Fruit fly (Drosophila melanogaster): Measurements from ENCODE around the gene Tcs6.

DNA sequence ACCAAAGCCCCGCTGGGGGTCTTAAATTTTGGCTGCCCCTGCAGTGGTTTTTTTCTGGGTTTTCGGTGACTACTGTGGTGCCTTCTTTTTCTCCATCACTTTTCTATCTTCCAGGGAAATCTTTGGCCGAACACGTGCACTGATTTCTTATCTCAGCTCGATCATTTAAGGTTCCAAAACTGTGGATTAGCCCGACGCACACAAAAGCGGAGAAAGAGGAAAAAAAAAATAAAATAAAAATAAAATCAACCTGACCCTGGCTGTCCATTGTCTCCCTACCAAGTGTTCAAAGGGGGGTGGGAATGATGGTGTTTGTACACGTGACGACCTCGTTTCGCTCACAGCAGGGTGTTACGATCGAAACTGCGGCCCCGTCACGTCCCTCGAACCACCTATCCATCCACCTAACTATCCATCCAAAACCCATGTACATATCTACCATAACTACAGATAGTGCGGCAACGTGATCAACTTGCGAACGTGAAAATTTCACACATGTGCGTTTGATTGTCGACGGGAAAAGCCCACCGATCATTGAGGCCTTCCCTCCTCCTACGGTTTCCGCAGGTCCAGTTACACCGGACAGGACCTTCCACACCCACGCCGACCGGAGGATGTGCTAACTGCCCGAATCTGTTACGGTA lies 31.3 kb downstream of the Tcs6 start:
- TF ChIP-seq CG8478 (optimal IDR thresholded peaks at IDR 0.05) (no peak), CTCF (optimal IDR thresholded peaks at IDR 0.05) (no peak)

Measured in S2 (cell line).